Fruit fly (Drosophila melanogaster): Measurements from ENCODE around the gene Sec61gamma.
A peak's percentile ranks its signal among the peaks of the same experiment; 100 is the strongest.

The Sec61gamma gene

dm6 chrX:19613473-19613872 lies 29.7 kb upstream of the Sec61gamma start (continued):
- TF ChIP-seq CG6813 (GFP tag; optimal IDR thresholded peaks at IDR 0.05) (peak; percentile 76), Fer1 (GFP tag; optimal IDR thresholded peaks at IDR 0.05) (peak; percentile 84), CG10654 (GFP tag; optimal IDR thresholded peaks at IDR 0.05) (no peak), sc (optimal IDR thresholded peaks at IDR 0.05) (no peak), sc (GFP tag; optimal IDR thresholded peaks at IDR 0.05) (no peak), oc (tag; optimal IDR thresholded peaks at IDR 0.05) (no peak), p53 (GFP tag; optimal IDR thresholded peaks at IDR 0.05) (no peak), MTF-1 (GFP tag; optimal IDR thresholded peaks at IDR 0.05; ENCODE audit: borderline replicate concordance) (peak; percentile 76), gcm (GFP tag; optimal IDR thresholded peaks at IDR 0.05) (peak; percentile 69), Ets65A (GFP tag) (no peak), CG13123 (GFP tag; optimal IDR thresholded peaks at IDR 0.05) (no peak), Oli (tag; optimal IDR thresholded peaks at IDR 0.05) (no peak), CG3995 (GFP tag; optimal IDR thresholded peaks at IDR 0.05) (peak; percentile 37), ewg (GFP tag; optimal IDR thresholded peaks at IDR 0.05) (no peak), knrl (GFP tag; IDR thresholded peaks at IDR 0.05; ENCODE audit: partially characterized antibody) (no peak), BEAF-32 (GFP tag; optimal IDR thresholded peaks at IDR 0.05) (peak; percentile 48), CG17912 (GFP tag; optimal IDR thresholded peaks at IDR 0.05) (peak; percentile 86), CG4328 (GFP tag; optimal IDR thresholded peaks at IDR 0.05) (peak; percentile 65), CG14710 (tag; optimal IDR thresholded peaks at IDR 0.05) (peak; percentile 57), nmo (GFP tag; optimal IDR thresholded peaks at IDR 0.05) (peak; percentile 23), Scr (GFP tag; IDR thresholded peaks at IDR 0.05; ENCODE audit: partially characterized antibody) (peak; percentile 47), ERR (GFP tag; optimal IDR thresholded peaks at IDR 0.05) (no peak), kah (GFP tag; optimal IDR thresholded peaks at IDR 0.05) (peak; percentile 41), CG4820 (GFP tag; optimal IDR thresholded peaks at IDR 0.05) (no peak), CG15601 (tag; optimal IDR thresholded peaks at IDR 0.05) (peak; percentile 40), H15 (GFP tag; IDR thresholded peaks at IDR 0.05) (no peak), bowl (GFP tag; IDR thresholded peaks at IDR 0.05) (0 out of 2 replicates have a peak, but pooled peaks have one; percentile 10), tup (GFP tag; optimal IDR thresholded peaks at IDR 0.05) (no peak), CG6854 (GFP tag; optimal IDR thresholded peaks at IDR 0.05) (peak; percentile 52), Max (GFP tag; optimal IDR thresholded peaks at IDR 0.05) (no peak), CG14014 (GFP tag; IDR thresholded peaks at IDR 0.05) (peak; percentile 14; the same call in 1 of the 2 replicates), odd (GFP tag; optimal IDR thresholded peaks at IDR 0.05) (peak; percentile 70), psq (GFP tag; optimal IDR thresholded peaks at IDR 0.05) (no peak), gcm2 (GFP tag; optimal IDR thresholded peaks at IDR 0.05) (peak; percentile 16), Ada2b (GFP tag; IDR thresholded peaks at IDR 0.05) (no peak), sr (GFP tag; IDR thresholded peaks at IDR 0.05) (no peak), tin (GFP tag; optimal IDR thresholded peaks at IDR 0.05) (no peak), hth (optimal IDR thresholded peaks at IDR 0.05) (no peak), onecut (GFP tag; IDR thresholded peaks at IDR 0.05) (peak; percentile 64), NfI (GFP tag; optimal IDR thresholded peaks at IDR 0.05) (peak; percentile 78), CHES-1-like (GFP tag; optimal IDR thresholded peaks at IDR 0.05) (peak; percentile 24), CG31365 (tag; optimal IDR thresholded peaks at IDR 0.05) (peak; percentile 58), CG12659 (GFP tag; optimal IDR thresholded peaks at IDR 0.05) (peak; percentile 70), phol (tag; optimal IDR thresholded peaks at IDR 0.05) (peak; percentile 31), CG2116 (GFP tag; optimal IDR thresholded peaks at IDR 0.05) (peak; percentile 94), lmd (GFP tag; IDR thresholded peaks at IDR 0.05) (no peak), CG10147 (GFP tag; optimal IDR thresholded peaks at IDR 0.05) (peak; percentile 58), CG1647 (GFP tag; optimal IDR thresholded peaks at IDR 0.05) (no peak), CG15514 (GFP tag; optimal IDR thresholded peaks at IDR 0.05) (peak; percentile 81), CG12744 (GFP tag; optimal IDR thresholded peaks at IDR 0.05) (no peak), CG6254 (GFP tag; optimal IDR thresholded peaks at IDR 0.05) (peak; percentile 13)

Measured in whole organism, embryonic.